Fruit fly (Drosophila melanogaster): ENCODE results near the gene bdl.
A peak's percentile ranks its signal among the peaks of the same experiment; 100 is the strongest.

bdl gene

DNA sequence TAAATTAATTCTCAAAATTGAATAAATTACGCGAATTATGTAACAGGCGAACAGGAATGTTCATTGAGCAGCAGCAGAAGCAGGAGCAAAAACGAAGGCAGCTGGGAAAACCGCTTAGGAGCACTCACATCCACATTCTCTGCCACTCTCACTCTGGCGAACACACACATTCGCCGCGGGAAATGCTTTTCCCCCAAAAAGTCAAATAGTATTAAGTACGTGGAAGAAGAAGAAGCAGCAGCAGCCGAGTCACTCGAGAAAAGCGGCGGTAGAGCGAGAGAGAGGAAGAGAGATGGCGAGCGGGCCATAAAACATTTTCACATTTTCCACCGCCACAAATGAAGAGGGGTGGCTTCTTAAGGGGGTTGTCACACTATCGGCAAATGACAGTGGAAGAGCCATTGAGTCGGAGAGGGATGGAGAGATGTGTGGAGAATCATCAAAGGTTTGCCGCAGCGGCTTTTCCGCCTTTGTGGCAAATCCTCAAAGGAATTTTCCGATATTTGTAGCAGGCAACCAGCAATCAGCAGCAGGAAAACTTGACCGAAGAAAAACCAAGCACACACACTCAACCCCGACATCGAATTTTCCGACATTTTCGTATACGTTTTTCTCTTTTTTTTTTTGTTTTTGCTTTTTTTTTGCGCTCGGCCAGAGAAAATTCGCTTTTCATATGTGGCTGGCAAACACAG, 22.4 kb downstream of the bdl start (continued):
- TF ChIP-seq CG14667 (GFP tag; IDR thresholded peaks at IDR 0.05) (no peak), pzg (GFP tag; optimal IDR thresholded peaks at IDR 0.05) (no peak), pum (GFP tag; optimal IDR thresholded peaks at IDR 0.05) (no peak), CG34422 (GFP tag; IDR thresholded peaks at IDR 0.05) (no peak), psq (GFP tag; optimal IDR thresholded peaks at IDR 0.05) (no peak), C15 (GFP tag; IDR thresholded peaks at IDR 0.05) (no peak), CG2875 (GFP tag; optimal IDR thresholded peaks at IDR 0.05) (no peak), Oaz (GFP tag; IDR thresholded peaks at IDR 0.05) (no peak), CG3065 (GFP tag; optimal IDR thresholded peaks at IDR 0.05) (no peak), CG12236 (GFP tag; optimal IDR thresholded peaks at IDR 0.05) (no peak), CG1792 (GFP tag; optimal IDR thresholded peaks at IDR 0.05) (no peak), Pdp1 (GFP tag; optimal IDR thresholded peaks at IDR 0.05) (peak in 1 of 2 experiments; percentile 84), insv (GFP tag; optimal IDR thresholded peaks at IDR 0.05) (no peak), toy (GFP tag; IDR thresholded peaks at IDR 0.05) (no peak), Rfx (GFP tag; IDR thresholded peaks at IDR 0.05) (no peak), emc (GFP tag; optimal IDR thresholded peaks at IDR 0.05) (no peak), CG17912 (GFP tag; optimal IDR thresholded peaks at IDR 0.05) (no peak), Hsf (GFP tag; optimal IDR thresholded peaks at IDR 0.05) (no peak), H15 (GFP tag; IDR thresholded peaks at IDR 0.05) (no peak), pfk (GFP tag; optimal IDR thresholded peaks at IDR 0.05) (no peak), gfzf (GFP tag; optimal IDR thresholded peaks at IDR 0.05) (no peak), run (tag; optimal IDR thresholded peaks at IDR 0.05) (peak; percentile 69), Ada2b (GFP tag; IDR thresholded peaks at IDR 0.05) (no peak), shn (GFP tag; optimal IDR thresholded peaks at IDR 0.05) (no peak), prd (optimal IDR thresholded peaks at IDR 0.05) (no peak), prd (GFP tag; IDR thresholded peaks at IDR 0.05) (no peak; the same call in 2 of the 3 replicates), sna (GFP tag; IDR thresholded peaks at IDR 0.05; ENCODE audit: partially characterized antibody) (peak; percentile 50; the same call in 1 of the 2 replicates), CG8944 (GFP tag; optimal IDR thresholded peaks at IDR 0.05) (no peak), otp (GFP tag; IDR thresholded peaks at IDR 0.05) (no peak), dati (GFP tag; IDR thresholded peaks at IDR 0.05) (no peak), jigr1 (GFP tag; IDR thresholded peaks at IDR 0.05) (no peak), bsh (GFP tag; optimal IDR thresholded peaks at IDR 0.05) (no peak), her (GFP tag; optimal IDR thresholded peaks at IDR 0.05) (no peak), CG31388 (GFP tag; optimal IDR thresholded peaks at IDR 0.05) (no peak), CG15514 (GFP tag; optimal IDR thresholded peaks at IDR 0.05) (no peak), scrt (GFP tag; optimal IDR thresholded peaks at IDR 0.05) (peak; percentile 24), fd102C (GFP tag; optimal IDR thresholded peaks at IDR 0.05) (no peak), wor (GFP tag; IDR thresholded peaks at IDR 0.05) (no peak), sr (GFP tag; IDR thresholded peaks at IDR 0.05) (no peak), cad (GFP tag; optimal IDR thresholded peaks at IDR 0.05) (peak; percentile 86), ara (GFP tag; IDR thresholded peaks at IDR 0.05) (no peak)

DNA sequence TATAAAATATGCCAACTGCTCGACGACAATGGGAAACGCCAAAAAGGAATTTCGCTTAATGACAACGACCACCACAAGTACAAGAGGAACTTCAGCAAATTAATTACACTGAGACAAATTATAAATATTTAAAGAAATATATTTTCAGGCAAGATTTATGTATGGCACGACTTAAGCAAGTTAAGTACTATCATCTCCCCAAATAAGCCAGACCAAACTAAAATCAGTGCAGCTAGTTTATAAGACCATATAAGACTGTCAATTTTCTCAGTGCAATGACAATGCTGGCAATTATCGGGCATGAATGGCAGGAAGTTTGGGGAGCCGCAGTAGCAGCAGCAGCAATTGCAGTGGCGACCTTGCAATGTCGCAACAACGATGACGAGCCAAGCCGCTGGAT, 24.2 kb downstream of the bdl start:
- TF ChIP-seq CG4820 (GFP tag; optimal IDR thresholded peaks at IDR 0.05) (peak; percentile 4), unpg (GFP tag; optimal IDR thresholded peaks at IDR 0.05) (peak; percentile 10), br (optimal IDR thresholded peaks at IDR 0.05) (no peak), dmrt99B (tag; optimal IDR thresholded peaks at IDR 0.05) (no peak), Atf-2 (GFP tag; optimal IDR thresholded peaks at IDR 0.05) (no peak), Usf (GFP tag; optimal IDR thresholded peaks at IDR 0.05) (no peak), Ets65A (GFP tag) (peak; percentile 82), peb (GFP tag; IDR thresholded peaks at IDR 0.05) (no peak), dmrt11E (tag; optimal IDR thresholded peaks at IDR 0.05) (peak; percentile 62), CG31365 (tag; optimal IDR thresholded peaks at IDR 0.05) (no peak), CG6254 (GFP tag; optimal IDR thresholded peaks at IDR 0.05) (no peak), dati (GFP tag; IDR thresholded peaks at IDR 0.05) (no peak), CG10321 (GFP tag; IDR thresholded peaks at IDR 0.05) (no peak), gem (tag; optimal IDR thresholded peaks at IDR 0.05) (peak; percentile 27)

Measured in whole organism, embryonic.